Worm (Caenorhabditis elegans) whole organism, late embryonic: ENCODE results near the gene F49C12.9.

Experiments
- C38D4.7 ChIP-seq: fragments of 200-800 bp; sonication (Bioruptor generic); optimal IDR thresholded peaks from 2 replicates; lab custom pipeline; 2018; ENCODE audit warnings: mild to moderate bottlenecking, missing genetic modification characterization, moderate library complexity, missing compliant biosample characterization
- F13H6.1 ChIP-seq: sonication (generic microtip); optimal IDR thresholded peaks from 2 replicates; lab custom pipeline; 2016; ENCODE audit warnings: missing genetic modification characterization, missing compliant biosample characterization
- K02D7.2 ChIP-seq: sonication (generic microtip); optimal IDR thresholded peaks from 2 replicates; lab custom pipeline; 2017; ENCODE audit warnings: mild to moderate bottlenecking, missing genetic modification characterization, missing compliant biosample characterization
- ahr-1 ChIP-seq: sonication (generic microtip); optimal IDR thresholded peaks from 2 replicates; lab custom pipeline; 2016; ENCODE audit warnings: missing genetic modification characterization, missing compliant biosample characterization
- ama-1 ChIP-seq: fragments of 150-350 bp; optimal IDR thresholded peaks from 2 replicates; lab custom pipeline; 2014
- ceh-14 ChIP-seq: sonication (generic microtip); optimal IDR thresholded peaks from 2 replicates; lab custom pipeline; 2016; ENCODE audit warnings: missing genotype, missing genetic modification characterization, missing compliant biosample characterization
- ceh-19 ChIP-seq: fragments of 200-800 bp; sonication (Bioruptor generic); optimal IDR thresholded peaks from 2 replicates; lab custom pipeline; 2018; ENCODE audit warnings: mild to moderate bottlenecking, missing genetic modification characterization, missing compliant biosample characterization
- ceh-22 ChIP-seq: sonication (generic microtip); optimal IDR thresholded peaks from 2 replicates; lab custom pipeline; 2017; ENCODE audit warnings: missing biosample characterization, missing genetic modification characterization
- ceh-30 ChIP-seq: fragments of 150-350 bp; optimal IDR thresholded peaks from 2 replicates; lab custom pipeline; 2014; ENCODE audit warnings: missing biosample characterization, missing genetic modification characterization
- ceh-31 ChIP-seq: sonication (generic microtip); optimal IDR thresholded peaks from 2 replicates; lab custom pipeline; 2016; ENCODE audit warnings: missing genetic modification characterization, missing compliant biosample characterization
- ceh-48 ChIP-seq: sonication (generic microtip); optimal IDR thresholded peaks from 2 replicates; lab custom pipeline; 2016; ENCODE audit warnings: missing genetic modification characterization, inconsistent platforms, missing compliant biosample characterization
- dmd-4 ChIP-seq: sonication (generic microtip); optimal IDR thresholded peaks from 2 replicates; lab custom pipeline; 2016; ENCODE audit warnings: borderline replicate concordance, missing genetic modification characterization, missing compliant biosample characterization
- ets-4 ChIP-seq: sonication (generic microtip); optimal IDR thresholded peaks from 2 replicates; lab custom pipeline; 2016; ENCODE audit warnings: missing genetic modification characterization, missing compliant biosample characterization
- fax-1 ChIP-seq: sonication (generic microtip); optimal IDR thresholded peaks from 2 replicates; lab custom pipeline; 2016; ENCODE audit warnings: missing genotype, missing genetic modification characterization, missing compliant biosample characterization
- fkh-6 ChIP-seq: sonication (generic microtip); optimal IDR thresholded peaks from 2 replicates; lab custom pipeline; 2016; ENCODE audit warnings: missing genetic modification characterization, missing compliant biosample characterization
- hlh-13 ChIP-seq: fragments of 200-800 bp; sonication (Bioruptor generic); optimal IDR thresholded peaks from 2 replicates; lab custom pipeline; 2018; ENCODE audit warnings: mild to moderate bottlenecking, missing genetic modification characterization, missing compliant biosample characterization
- hlh-30 ChIP-seq: sonication (generic microtip); optimal IDR thresholded peaks from 2 replicates; lab custom pipeline; 2017; ENCODE audit warnings: antibody characterized with exemption, missing genetic modification characterization, missing compliant biosample characterization; ENCODE audit not compliant: insufficient read depth
- hlh-6 ChIP-seq: sonication (generic microtip); optimal IDR thresholded peaks from 2 replicates; lab custom pipeline; 2016; ENCODE audit warnings: missing genotype, missing genetic modification characterization, missing compliant biosample characterization
- mec-3 ChIP-seq: sonication (generic microtip); optimal IDR thresholded peaks from 2 replicates; lab custom pipeline; 2016; ENCODE audit warnings: borderline replicate concordance, missing genetic modification characterization, missing compliant biosample characterization
- nfya-1 ChIP-seq: sonication (generic microtip); optimal IDR thresholded peaks from 2 replicates; lab custom pipeline; 2017; ENCODE audit warnings: missing genetic modification characterization, mild to moderate bottlenecking, missing compliant biosample characterization, antibody characterized with exemption, moderate library complexity
- nhr-11 ChIP-seq: fragments of 150-350 bp; optimal IDR thresholded peaks from 2 replicates; lab custom pipeline; 2014; ENCODE audit warnings: missing biosample characterization, missing genetic modification characterization
- nhr-232 ChIP-seq: sonication (generic microtip); optimal IDR thresholded peaks from 2 replicates; lab custom pipeline; 2016; ENCODE audit warnings: missing genetic modification characterization, missing compliant biosample characterization
- npax-4 ChIP-seq: sonication (generic microtip); optimal IDR thresholded peaks from 2 replicates; lab custom pipeline; 2016; ENCODE audit warnings: missing genetic modification characterization, missing compliant biosample characterization
- odd-2 ChIP-seq: sonication (generic microtip); optimal IDR thresholded peaks from 2 replicates; lab custom pipeline; 2017; ENCODE audit warnings: antibody characterized with exemption, mild to moderate bottlenecking, missing genetic modification characterization, missing compliant biosample characterization
- pag-3 ChIP-seq: sonication (generic microtip); optimal IDR thresholded peaks from 2 replicates; lab custom pipeline; 2016; ENCODE audit warnings: missing compliant biosample characterization, missing genetic modification characterization, borderline replicate concordance
- pat-9 ChIP-seq: fragments of 200-800 bp; sonication (Bioruptor generic); optimal IDR thresholded peaks from 2 replicates; lab custom pipeline; 2018; ENCODE audit warnings: mild to moderate bottlenecking, missing genetic modification characterization, moderate library complexity, missing compliant biosample characterization
- pros-1 ChIP-seq: fragments of 150-350 bp; optimal IDR thresholded peaks from 2 replicates; lab custom pipeline; 2014; ENCODE audit warnings: missing biosample characterization, missing genetic modification reagents, missing genetic modification characterization
- ref-2 ChIP-seq: sonication (generic microtip); optimal IDR thresholded peaks from 2 replicates; lab custom pipeline; 2016; ENCODE audit warnings: missing genetic modification characterization, missing compliant biosample characterization
- rnt-1 ChIP-seq: sonication (generic microtip); optimal IDR thresholded peaks from 2 replicates; lab custom pipeline; 2016; ENCODE audit warnings: missing genetic modification characterization, missing compliant biosample characterization
- sox-4 ChIP-seq: sonication (generic microtip); optimal IDR thresholded peaks from 2 replicates; lab custom pipeline; 2017; ENCODE audit warnings: mild to moderate bottlenecking, missing genetic modification characterization, inconsistent platforms, missing compliant biosample characterization
- syd-9 ChIP-seq: sonication (generic microtip); optimal IDR thresholded peaks from 2 replicates; lab custom pipeline; 2016; ENCODE audit warnings: mild to moderate bottlenecking, missing genetic modification characterization, moderate library complexity, missing compliant biosample characterization
- tbx-2 ChIP-seq: sonication (generic microtip); optimal IDR thresholded peaks from 2 replicates; lab custom pipeline; 2016; ENCODE audit warnings: missing genetic modification characterization, missing compliant biosample characterization

The F49C12.9 gene

DNA sequence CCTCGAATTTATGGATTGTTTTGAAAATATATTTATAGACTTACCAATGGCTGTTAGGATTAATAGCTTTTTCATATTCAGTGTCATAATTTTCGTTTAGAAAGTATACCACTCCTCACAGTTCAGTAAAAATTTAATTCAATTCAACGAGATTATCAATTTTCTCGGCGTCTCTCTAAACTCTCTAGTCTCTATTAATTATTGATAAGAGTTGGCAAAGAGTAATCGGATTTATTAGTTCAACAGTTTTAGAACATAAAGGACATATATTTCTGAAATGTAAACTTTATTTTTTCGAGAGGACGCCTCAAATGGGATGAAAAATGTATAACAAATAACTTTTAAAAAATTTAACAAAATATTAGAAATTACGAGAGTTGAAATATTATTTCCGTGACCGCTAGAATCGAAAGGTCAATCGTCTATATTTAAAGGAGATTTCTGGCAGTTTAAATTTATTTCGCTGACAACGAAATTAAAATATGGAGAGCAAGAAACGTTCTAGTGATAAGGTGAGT, 8.0 kb upstream of the F49C12.9 start, which contains the start of the genes nspg-11 and F49C12.15:
nspg-11 (minus strand) TSS at position 101 of the 518 bp plus-strand sequence.
F49C12.15 (plus strand) TSS at position 468 of the 518 bp plus-strand sequence.
- TF ChIP-seq mec-3 (tag; lab: Kevin White, UChicago) (no peak), ref-2 (no peak), ceh-19 (GFP tag; lab: Kevin White, UChicago) (no peak), npax-4 (tag; lab: Kevin White, UChicago) (no peak), hlh-30 (tag; lab: Kevin White, UChicago) (no peak), rnt-1 (tag; lab: Kevin White, UChicago) (no peak), ahr-1 (tag; lab: Kevin White, UChicago) (no peak), fax-1 (tag; lab: Kevin White, UChicago) (no peak), syd-9 (tag; lab: Kevin White, UChicago) (no peak), ceh-31 (no peak), nhr-232 (tag; lab: Kevin White, UChicago) (no peak), ets-4 (tag; lab: Kevin White, UChicago) (no peak), pag-3 (tag; lab: Kevin White, UChicago) (no peak), ceh-14 (tag; lab: Kevin White, UChicago) (no peak), nfya-1 (tag; lab: Kevin White, UChicago) (no peak), nhr-11 (tag; lab: Kevin White, UChicago) (no peak)

DNA sequence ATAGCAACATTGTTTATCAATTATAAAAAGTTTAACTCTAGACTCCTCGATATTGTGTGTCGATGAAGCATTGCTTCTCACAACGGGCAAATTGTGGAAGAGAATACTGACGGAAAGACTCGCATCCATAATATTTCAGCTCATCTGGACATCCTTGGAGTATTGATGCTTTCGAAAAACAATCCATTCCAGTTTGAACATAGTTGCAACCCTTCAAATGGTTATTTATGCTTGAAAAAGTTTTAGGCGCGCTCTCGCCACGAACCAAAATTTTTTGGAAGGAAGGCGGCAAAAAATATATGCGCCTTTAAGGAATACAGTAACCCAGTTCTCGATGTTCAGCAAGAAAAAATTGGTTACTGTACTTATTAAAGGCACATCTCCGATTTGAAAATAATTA, 6.5 kb upstream of the F49C12.9 start:
- TF ChIP-seq tbx-2 (tag; lab: Kevin White, UChicago): no peak
- TF ChIP-seq ceh-19 (GFP tag; lab: Kevin White, UChicago): no peak
- TF ChIP-seq ahr-1 (tag; lab: Kevin White, UChicago): no peak
- no peak for TF ChIP-seq hlh-13 (GFP tag; lab: Kevin White, UChicago)
- TF ChIP-seq F13H6.1: no peak
- TF ChIP-seq pros-1 (tag; lab: Kevin White, UChicago): no peak
- no peak for TF ChIP-seq ceh-30 (tag; lab: Kevin White, UChicago)
- TF ChIP-seq C38D4.7 (GFP tag; lab: Kevin White, UChicago): no peak
- no peak for TF ChIP-seq hlh-30 (tag; lab: Kevin White, UChicago)
- no peak for TF ChIP-seq K02D7.2 (tag; lab: Kevin White, UChicago)
- no peak for TF ChIP-seq sox-4 (tag; lab: Kevin White, UChicago)
- TF ChIP-seq dmd-4 (tag; lab: Kevin White, UChicago): no peak

DNA sequence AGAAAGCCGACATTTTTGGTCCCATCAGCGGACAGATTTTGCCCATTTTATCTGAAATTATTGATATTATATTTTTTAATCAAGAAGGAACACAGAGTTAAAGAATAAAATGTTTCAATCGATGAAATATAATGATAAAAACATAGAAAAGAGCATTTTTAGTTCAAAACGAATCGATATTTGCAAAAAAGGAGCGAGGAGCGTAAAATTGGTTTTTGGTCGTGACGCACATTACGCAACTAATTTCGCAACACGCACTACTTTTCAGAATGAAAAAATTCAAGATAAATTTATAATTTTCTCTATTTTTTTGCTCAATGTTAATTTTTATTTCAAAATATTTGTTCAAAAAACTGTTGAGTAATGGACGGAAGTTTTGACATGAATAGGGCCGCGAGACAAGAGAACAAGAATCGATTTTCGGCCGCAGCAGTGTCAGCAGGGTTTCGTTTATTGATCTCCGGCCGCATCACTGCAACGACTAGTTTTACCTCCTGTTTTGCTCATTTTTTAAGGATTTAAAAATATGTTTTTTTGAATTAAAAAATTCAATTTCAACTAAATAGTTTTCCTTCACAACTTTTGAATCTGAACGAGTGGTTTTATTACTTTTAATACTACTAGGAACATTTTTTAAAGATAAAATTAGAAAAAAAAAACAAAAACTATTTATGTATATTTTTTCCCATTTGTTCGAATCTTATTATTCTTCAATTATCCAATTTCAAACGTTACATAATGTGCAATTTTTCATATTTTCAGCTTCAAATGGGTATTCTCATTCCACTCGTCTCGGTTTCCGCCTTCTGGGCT, 5.2 kb upstream of the F49C12.9 start, which contains the start of the genes F49C12.12 and vha-17:
F49C12.12 (minus strand) TSS at position 51 of the 813 bp plus-strand sequence.
vha-17 (plus strand) TSS at position 763 of the 813 bp plus-strand sequence.
- no peak for TF ChIP-seq hlh-6 (tag; lab: Kevin White, UChicago)
- TF ChIP-seq ceh-48 (tag; lab: Kevin White, UChicago): peak; percentile 61

DNA sequence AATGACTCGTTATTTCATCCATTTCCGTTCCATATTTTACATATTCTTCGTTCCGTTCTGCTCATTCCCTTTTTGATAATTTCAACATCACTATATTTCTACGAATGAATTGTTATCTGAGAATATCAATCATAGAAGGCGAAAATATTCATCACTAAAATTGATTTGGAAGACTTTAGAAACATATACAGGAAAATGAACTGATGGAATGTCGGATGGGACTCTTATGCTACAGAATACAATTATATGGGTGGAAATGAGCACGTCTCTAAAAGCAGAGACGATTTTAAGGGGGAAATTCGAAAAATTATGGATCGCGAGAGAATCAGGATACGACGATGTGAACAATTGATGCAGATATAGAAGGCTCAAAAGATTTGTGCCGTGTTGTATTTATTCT, 4.0 kb upstream of the F49C12.9 start:
- TF ChIP-seq ceh-22 (tag; lab: Kevin White, UChicago) (no peak), ama-1 (lab: Kevin White, UChicago) (no peak), ceh-30 (tag; lab: Kevin White, UChicago) (no peak), pat-9 (tag; lab: Kevin White, UChicago) (no peak), pag-3 (tag; lab: Kevin White, UChicago) (no peak), nhr-11 (tag; lab: Kevin White, UChicago) (no peak), fkh-6 (no peak), odd-2 (tag; lab: Kevin White, UChicago) (no peak), dmd-4 (tag; lab: Kevin White, UChicago) (no peak)
- TF ChIP-seq, all 69 proteins: peak for 0
